Fruit fly (Drosophila melanogaster) whole organism, embryonic: ENCODE results near the gene Cand1.

ENCODE experiments used
- B-H2 ChIP-seq: fragments of 200-800 bp; sonication (Bioruptor generic); optimal IDR thresholded peaks from 2 replicates; lab custom pipeline; 2018; ENCODE audit warnings: missing biosample characterization, mild to moderate bottlenecking, missing genetic modification characterization
- C15 ChIP-seq: fragments of 200-800 bp; sonication (Bioruptor generic); IDR thresholded peaks from 3 replicates; pipeline ENCODE4 v1.3.6; 2022; ENCODE audit warnings: missing biosample characterization, missing genetic modification characterization
- CG10431 ChIP-seq: fragments of 200-800 bp; sonication (Bioruptor generic); optimal IDR thresholded peaks from 3 replicates; lab custom pipeline; 2018; ENCODE audit warnings: missing biosample characterization, mild to moderate bottlenecking, missing genetic modification characterization
- CG14014 ChIP-seq: fragments of 200-800 bp; sonication (Bioruptor generic); IDR thresholded peaks from 2 replicates; pipeline ENCODE4 v1.3.6; 2022; ENCODE audit warnings: missing biosample characterization, missing genetic modification characterization
- CG16813 ChIP-seq: fragments of 200-800 bp; sonication (Bioruptor generic); IDR thresholded peaks from 3 replicates; pipeline ENCODE4 v1.3.6; 2022; ENCODE audit warnings: missing biosample characterization, missing genetic modification characterization; ENCODE audit not compliant: partially characterized antibody
- CG16815 ChIP-seq: fragments of 200-800 bp; sonication (Bioruptor generic); optimal IDR thresholded peaks from 3 replicates; lab custom pipeline; 2017; ENCODE audit warnings: missing biosample characterization, mild to moderate bottlenecking, missing genetic modification characterization
- CG16863 ChIP-seq: fragments of 200-800 bp; sonication (Bioruptor generic); optimal IDR thresholded peaks from 3 replicates; lab custom pipeline; 2016; ENCODE audit warnings: missing biosample characterization, missing genetic modification characterization
- CG17912 ChIP-seq: fragments of 200-800 bp; sonication (Bioruptor generic); optimal IDR thresholded peaks from 2 replicates; lab custom pipeline; 2018; ENCODE audit warnings: missing biosample characterization, mild to moderate bottlenecking, missing genetic modification characterization
- CG18476 ChIP-seq: fragments of 200-800 bp; sonication (Bioruptor generic); optimal IDR thresholded peaks from 2 replicates; lab custom pipeline; 2016; ENCODE audit warnings: missing biosample characterization, mild to moderate bottlenecking, missing genetic modification characterization
- CG3281 ChIP-seq: fragments of 200-800 bp; sonication (Bioruptor generic); optimal IDR thresholded peaks from 3 replicates; lab custom pipeline; 2017; ENCODE audit warnings: missing biosample characterization, mild to moderate bottlenecking, missing genetic modification characterization
- CG34422 ChIP-seq: fragments of 200-800 bp; sonication (Bioruptor generic); IDR thresholded peaks from 3 replicates; pipeline ENCODE4 v1.3.6; 2022; ENCODE audit warnings: missing biosample characterization, missing genetic modification characterization
- CG42726 ChIP-seq: fragments of 200-800 bp; sonication (Bioruptor generic); IDR thresholded peaks from 2 replicates; pipeline ENCODE4 v1.3.6; 2022; ENCODE audit warnings: missing biosample characterization, missing genetic modification characterization; ENCODE audit not compliant: partially characterized antibody
- CG4404 ChIP-seq: fragments of 200-800 bp; sonication (Bioruptor generic); IDR thresholded peaks from 2 replicates; pipeline ENCODE4 v1.3.6; 2022; ENCODE audit warnings: missing biosample characterization, missing genetic modification characterization
- CG6813 ChIP-seq: fragments of 200-800 bp; sonication (Bioruptor generic); optimal IDR thresholded peaks from 2 replicates; lab custom pipeline; 2017; ENCODE audit warnings: missing biosample characterization, missing genetic modification characterization, mild to moderate bottlenecking, moderate library complexity, missing genetic modification reagents
- CG8944 ChIP-seq: fragments of 200-800 bp; sonication (Bioruptor generic); optimal IDR thresholded peaks from 3 replicates; lab custom pipeline; 2016; ENCODE audit warnings: missing biosample characterization, missing genetic modification characterization
- CG9437 ChIP-seq: fragments of 200-800 bp; sonication (Bioruptor generic); optimal IDR thresholded peaks from 2 replicates; lab custom pipeline; 2018; ENCODE audit warnings: missing biosample characterization, mild to moderate bottlenecking, missing genetic modification characterization
- CG9876 ChIP-seq: fragments of 200-800 bp; sonication (Bioruptor generic); optimal IDR thresholded peaks from 2 replicates; lab custom pipeline; 2016; ENCODE audit warnings: missing biosample characterization, missing genetic modification characterization
- Chrac-16 ChIP-seq: fragments of 200-800 bp; sonication (Bioruptor generic); optimal IDR thresholded peaks from 3 replicates; lab custom pipeline; 2016; ENCODE audit warnings: missing biosample characterization, missing genetic modification characterization
- D19B ChIP-seq: fragments of 200-800 bp; sonication (Bioruptor generic); optimal IDR thresholded peaks from 2 replicates; lab custom pipeline; 2017; ENCODE audit warnings: missing biosample characterization, mild to moderate bottlenecking, missing genetic modification characterization
- Ets97D ChIP-seq: fragments of 200-800 bp; sonication (Bioruptor generic); optimal IDR thresholded peaks from 3 replicates; lab custom pipeline; 2016; ENCODE audit warnings: missing biosample characterization, missing genetic modification characterization
- HLH3B ChIP-seq: fragments of 200-800 bp; sonication (Bioruptor generic); IDR thresholded peaks from 2 replicates; pipeline ENCODE4 v1.3.6; 2022; ENCODE audit warnings: missing biosample characterization, missing genetic modification characterization
- Hey ChIP-seq: fragments of 200-800 bp; sonication (Bioruptor generic); optimal IDR thresholded peaks from 3 replicates; lab custom pipeline; 2018; ENCODE audit warnings: missing biosample characterization, mild to moderate bottlenecking, missing genetic modification characterization
- Hmx ChIP-seq: fragments of 200-800 bp; sonication (Bioruptor generic); optimal IDR thresholded peaks from 2 replicates; lab custom pipeline; 2016; ENCODE audit warnings: missing biosample characterization, missing genetic modification characterization
- Jarid2 ChIP-seq: fragments of 200-800 bp; sonication (Bioruptor generic); optimal IDR thresholded peaks from 3 replicates; lab custom pipeline; 2017; ENCODE audit warnings: mild to moderate bottlenecking, missing biosample characterization, missing genetic modification reagents, missing genetic modification characterization
- Mrtf ChIP-seq: fragments of 200-800 bp; sonication (Bioruptor generic); IDR thresholded peaks from 3 replicates; pipeline ENCODE4 v1.3.6; 2022; ENCODE audit warnings: missing biosample characterization, missing genetic modification characterization
- Opbp ChIP-seq: fragments of 200-800 bp; sonication (Bioruptor generic); IDR thresholded peaks from 3 replicates; pipeline ENCODE4 v1.3.6; 2022; ENCODE audit warnings: missing biosample characterization, missing genetic modification characterization; ENCODE audit not compliant: partially characterized antibody
- Poxn ChIP-seq: fragments of 200-800 bp; sonication (Bioruptor generic); IDR thresholded peaks from 2 replicates; pipeline ENCODE4 v1.3.6; 2022; ENCODE audit warnings: missing biosample characterization, missing genetic modification characterization
- Spps ChIP-seq: fragments of 200-800 bp; sonication (Bioruptor generic); optimal IDR thresholded peaks from 2 replicates; lab custom pipeline; 2018; ENCODE audit warnings: missing biosample characterization, mild to moderate bottlenecking, missing genetic modification characterization
- TFAM ChIP-seq: fragments of 200-800 bp; sonication (Bioruptor generic); optimal IDR thresholded peaks from 2 replicates; lab custom pipeline; 2017; ENCODE audit warnings: missing biosample characterization, missing genetic modification characterization, inconsistent platforms
- ac ChIP-seq: fragments of 200-800 bp; sonication (Bioruptor generic); optimal IDR thresholded peaks from 3 replicates; lab custom pipeline; 2017; ENCODE audit warnings: missing biosample characterization, mild to moderate bottlenecking, missing genetic modification characterization
- ato ChIP-seq: fragments of 200-800 bp; sonication (Bioruptor generic); IDR thresholded peaks from 2 replicates; pipeline ENCODE4 v1.3.6; 2022; ENCODE audit warnings: missing biosample characterization, missing genetic modification characterization; ENCODE audit not compliant: partially characterized antibody
- corto ChIP-seq: fragments of 200-800 bp; sonication (Bioruptor generic); optimal IDR thresholded peaks from 2 replicates; lab custom pipeline; 2016; ENCODE audit warnings: missing biosample characterization, mild to moderate bottlenecking, missing genetic modification characterization, moderate library complexity
- cwo ChIP-seq: fragments of 200-800 bp; sonication (Bioruptor generic); optimal IDR thresholded peaks from 3 replicates; lab custom pipeline; 2017; ENCODE audit warnings: missing biosample characterization, missing genetic modification characterization, mild to moderate bottlenecking, moderate library complexity, missing genetic modification reagents
- da ChIP-seq: fragments of 200-800 bp; sonication (Bioruptor generic); optimal IDR thresholded peaks from 2 replicates; lab custom pipeline; 2016; ENCODE audit warnings: missing biosample characterization, missing genetic modification characterization
- dmrt11E ChIP-seq: fragments of 200-800 bp; sonication (Bioruptor generic); optimal IDR thresholded peaks from 3 replicates; lab custom pipeline; 2018; ENCODE audit warnings: missing biosample characterization, mild to moderate bottlenecking, missing genetic modification characterization, moderate library complexity
- eyg ChIP-seq: fragments of 200-800 bp; sonication (Bioruptor generic); optimal IDR thresholded peaks from 3 replicates; lab custom pipeline; 2016; ENCODE audit warnings: missing biosample characterization, missing genetic modification characterization
- insv ChIP-seq, 2 experiments: fragments of 200-800 bp; sonication (Bioruptor generic); optimal IDR thresholded peaks; 3 replicates each; lab custom pipeline; 2016 to 2018; ENCODE audit warnings: missing biosample characterization in 2 of 2, missing genetic modification characterization in 2 of 2
- jigr1 ChIP-seq: fragments of 200-800 bp; sonication (Bioruptor generic); IDR thresholded peaks from 3 replicates; pipeline ENCODE4 v1.3.6; 2022; ENCODE audit warnings: missing biosample characterization, missing genetic modification characterization
- kni ChIP-seq: fragments of 200-800 bp; sonication (Bioruptor generic); optimal IDR thresholded peaks from 3 replicates; lab custom pipeline; 2017; ENCODE audit warnings: mild to moderate bottlenecking, missing biosample characterization, missing genetic modification reagents, missing genetic modification characterization
- nom ChIP-seq: fragments of 200-800 bp; sonication (Bioruptor generic); optimal IDR thresholded peaks from 2 replicates; lab custom pipeline; 2017; ENCODE audit warnings: missing biosample characterization, missing genetic modification characterization, mild to moderate bottlenecking, moderate library complexity, missing genetic modification reagents
- rib ChIP-seq: fragments of 200-800 bp; sonication (Bioruptor generic); IDR thresholded peaks from 2 replicates; pipeline ENCODE4 v1.3.6; 2022; ENCODE audit warnings: missing biosample characterization, missing genetic modification characterization
- sisA ChIP-seq: fragments of 200-800 bp; sonication (Bioruptor generic); IDR thresholded peaks from 2 replicates; pipeline ENCODE4 v1.3.6; 2022; ENCODE audit warnings: missing biosample characterization, missing genetic modification characterization
- slbo ChIP-seq: fragments of 200-800 bp; sonication (Bioruptor generic); IDR thresholded peaks from 2 replicates; pipeline ENCODE4 v1.3.6; 2022; ENCODE audit warnings: missing biosample characterization, missing genetic modification characterization
- ssp ChIP-seq: fragments of 200-800 bp; sonication (Bioruptor generic); IDR thresholded peaks from 2 replicates; pipeline ENCODE4 v1.3.6; 2022; ENCODE audit warnings: missing biosample characterization, missing genetic modification characterization
- toy ChIP-seq: fragments of 200-800 bp; sonication (Bioruptor generic); IDR thresholded peaks from 2 replicates; pipeline ENCODE4 v1.3.6; 2022; ENCODE audit warnings: missing biosample characterization, missing genetic modification characterization
- trem ChIP-seq: fragments of 200-800 bp; optimal IDR thresholded peaks from 3 replicates; lab custom pipeline; 2019; ENCODE audit warnings: missing biosample characterization, mild to moderate bottlenecking, missing genetic modification characterization, moderate library complexity
- ttk ChIP-seq: fragments of 200-800 bp; sonication (Bioruptor generic); IDR thresholded peaks from 2 replicates; pipeline ENCODE4 v2.1.2; 2022; ENCODE audit warnings: missing biosample characterization, missing genetic modification characterization
- wor ChIP-seq: fragments of 200-800 bp; sonication (Bioruptor generic); IDR thresholded peaks from 2 replicates; pipeline ENCODE4 v1.3.6; 2022; ENCODE audit warnings: missing biosample characterization, missing genetic modification characterization
- z ChIP-seq: fragments of 200-800 bp; sonication (Bioruptor generic); IDR thresholded peaks from 3 replicates; pipeline ENCODE4 v1.3.6; 2022; ENCODE audit warnings: missing biosample characterization, missing genetic modification characterization

Gene Cand1

DNA sequence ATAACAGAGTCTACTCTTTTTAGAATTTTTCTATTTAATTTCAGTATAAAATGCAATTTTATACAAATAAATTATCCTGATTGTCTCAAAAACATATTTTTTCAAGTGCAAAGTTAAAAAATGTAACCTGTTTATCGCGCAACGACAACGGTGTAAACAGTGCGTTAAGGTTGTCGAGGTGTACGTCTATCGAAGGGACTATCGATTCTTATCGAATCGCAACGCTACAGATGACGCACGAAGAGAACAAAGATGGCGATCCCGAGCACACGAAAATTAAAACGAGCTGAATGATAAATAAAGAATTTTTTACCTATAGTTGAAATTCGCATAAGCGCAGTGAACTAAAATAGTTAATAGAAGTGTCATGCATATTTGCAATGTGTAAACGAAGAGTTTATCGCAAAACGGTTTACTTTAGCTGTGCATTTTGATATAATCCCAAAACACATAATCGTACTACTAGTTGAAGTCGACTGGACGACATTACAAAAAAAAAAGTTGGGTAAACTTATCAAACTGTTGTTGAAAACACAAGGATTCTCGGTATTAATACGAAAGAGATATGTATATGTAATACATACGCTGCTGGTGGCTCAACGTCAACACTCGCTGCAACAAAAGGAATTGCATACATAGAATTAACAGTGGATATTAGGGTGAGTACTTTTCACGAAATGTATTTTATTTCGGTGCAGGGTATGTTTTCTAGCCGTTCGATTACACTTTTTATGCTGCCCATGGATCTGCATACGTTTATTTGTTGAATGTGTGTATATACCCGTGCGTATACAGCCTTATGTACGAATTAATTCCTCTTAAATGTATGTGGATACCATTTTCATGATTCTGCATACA is 25.6 kb upstream of the Cand1 start, which contains the start of gene da (continued):
- no peak for TF ChIP-seq CG42726
- peak; percentile 47; the same call in 1 of the 3 replicates for TF ChIP-seq Opbp (GFP tag; lab: Robert Waterston, UW)
- TF ChIP-seq CG34422 (GFP tag; lab: Robert Waterston, UW), result peak; percentile 57; the same call in 2 of the 3 replicates
- TF ChIP-seq Jarid2, result no peak
- TF ChIP-seq CG18476 (GFP tag; lab: Kevin White, UChicago), result peak; percentile 44
- TF ChIP-seq CG16815 (GFP tag; lab: Kevin White, UChicago), result peak; percentile 19
- no peak for TF ChIP-seq ac (GFP tag; lab: Kevin White, UChicago)
- 0 out of 2 replicates have a peak, but pooled peaks have one; percentile 19 for TF ChIP-seq ttk
- TF ChIP-seq eyg (GFP tag; lab: Kevin White, UChicago), result no peak
- no peak for TF ChIP-seq jigr1 (GFP tag; lab: Robert Waterston, UW)
- TF ChIP-seq Spps (tag; lab: Kevin White, UChicago), result peak; percentile 23
- TF ChIP-seq da (GFP tag; lab: Kevin White, UChicago), result peak; percentile 59
- peak; percentile 23 for TF ChIP-seq CG8944
- TF ChIP-seq toy (GFP tag; lab: Robert Waterston, UW), result no peak
- TF ChIP-seq CG9876 (GFP tag; lab: Kevin White, UChicago), result peak; percentile 19
- TF ChIP-seq trem (tag; lab: Kevin White, UChicago), result peak; percentile 59
- peak; percentile 64 for TF ChIP-seq D19B
- TF ChIP-seq CG10431 (GFP tag; lab: Kevin White, UChicago), result peak; percentile 4
- TF ChIP-seq Hmx, result peak; percentile 49
- TF ChIP-seq dmrt11E, result peak; percentile 65
- peak; percentile 98 for TF ChIP-seq ssp (GFP tag; lab: Robert Waterston, UW)
- no peak for TF ChIP-seq wor (GFP tag; lab: Robert Waterston, UW)
- peak; percentile 43 for TF ChIP-seq CG9437 (GFP tag; lab: Kevin White, UChicago)
- TF ChIP-seq Mrtf (GFP tag; lab: Robert Waterston, UW), result no peak; the same call in 2 of the 3 replicates
- peak; percentile 56 for TF ChIP-seq Chrac-16 (GFP tag; lab: Kevin White, UChicago)
- peak; percentile 45 for TF ChIP-seq rib (GFP tag; lab: Robert Waterston, UW)
- peak; percentile 32 for TF ChIP-seq CG17912 (GFP tag; lab: Kevin White, UChicago)
- no peak for TF ChIP-seq TFAM (GFP tag; lab: Kevin White, UChicago)
- TF ChIP-seq Ets97D (GFP tag; lab: Kevin White, UChicago), result peak; percentile 95
- TF ChIP-seq HLH3B (GFP tag; lab: Robert Waterston, UW), result peak; percentile 52
- TF ChIP-seq nom (GFP tag; lab: Kevin White, UChicago), result peak; percentile 15
- peak; percentile 52 for TF ChIP-seq CG6813 (GFP tag; lab: Kevin White, UChicago)
- peak; percentile 64; the same call in 1 of the 2 replicates for TF ChIP-seq CG14014 (GFP tag; lab: Robert Waterston, UW)
- TF ChIP-seq CG16863 (GFP tag; lab: Kevin White, UChicago), result peak; percentile 57
- TF ChIP-seq Poxn (GFP tag; lab: Robert Waterston, UW), result no peak
- no peak for TF ChIP-seq cwo
- TF ChIP-seq B-H2 (GFP tag; lab: Kevin White, UChicago), result peak; percentile 54
- peak; percentile 64 for TF ChIP-seq CG16813
- no peak for TF ChIP-seq insv (GFP tag; optimal IDR thresholded peaks at IDR 0.05; lab: Kevin White, UChicago)
- peak; percentile 10 for TF ChIP-seq CG3281
- TF ChIP-seq ato (GFP tag; lab: Robert Waterston, UW), result peak; percentile 17; the same call in 1 of the 2 replicates
- TF ChIP-seq z, result no peak
- no peak for TF ChIP-seq kni (GFP tag; lab: Kevin White, UChicago)
- peak; percentile 74 for TF ChIP-seq slbo (GFP tag; lab: Robert Waterston, UW)
- no peak for TF ChIP-seq corto (GFP tag; lab: Kevin White, UChicago)
- TF ChIP-seq Hey (tag; lab: Kevin White, UChicago), result no peak
- TF ChIP-seq sisA (GFP tag; lab: Robert Waterston, UW), result no peak; the same call in 1 of the 2 replicates
- TF ChIP-seq C15, result no peak
- TF ChIP-seq CG4404, result no peak
